Worm (Caenorhabditis elegans) whole organism, L4 larva: ENCODE data around the gene sqt-2.

Source experiments
- D1046.2 ChIP-seq: fragments of 200-800 bp; sonication (Bioruptor generic); IDR thresholded peaks from 2 replicates; pipeline ENCODE4 v1.3.6; 2022; ENCODE audit warnings: missing genetic modification characterization, missing compliant biosample characterization
- F10B5.3 ChIP-seq: sonication (generic microtip); optimal IDR thresholded peaks from 2 replicates; lab custom pipeline; 2016; ENCODE audit warnings: mild to moderate bottlenecking, missing genetic modification characterization, missing compliant biosample characterization
- F26F4.8 ChIP-seq: fragments of 200-800 bp; sonication (Bioruptor generic); conservative IDR thresholded peaks from 2 replicates; pipeline ENCODE4 v1.3.6; 2022; ENCODE audit warnings: missing genetic modification characterization, missing compliant biosample characterization
- T20F7.1 ChIP-seq: fragments of 200-800 bp; sonication (Bioruptor generic); optimal IDR thresholded peaks from 2 replicates; lab custom pipeline; 2018; ENCODE audit warnings: mild to moderate bottlenecking, missing genetic modification characterization, missing compliant biosample characterization
- T26A8.4 ChIP-seq: fragments of 200-800 bp; sonication (Bioruptor generic); IDR thresholded peaks from 2 replicates; pipeline ENCODE4 v1.3.6; 2022; ENCODE audit warnings: missing genetic modification characterization, missing compliant biosample characterization
- Y105C5A.15 ChIP-seq: fragments of 200-800 bp; sonication (Bioruptor generic); IDR thresholded peaks from 2 replicates; pipeline ENCODE4 v1.3.6; 2022; ENCODE audit warnings: missing genetic modification characterization, missing compliant biosample characterization
- Y5F2A.4 ChIP-seq: fragments of 200-800 bp; sonication (Bioruptor generic); optimal IDR thresholded peaks from 2 replicates; lab custom pipeline; 2018; ENCODE audit warnings: mild to moderate bottlenecking, missing genetic modification characterization, missing compliant biosample characterization
- ZK546.5 ChIP-seq, 2 experiments: sonication (generic microtip); optimal IDR thresholded peaks; 2 replicates each; lab custom pipeline; 2017; ENCODE audit warnings: missing biosample characterization in 2 of 2, missing genetic modification characterization in 2 of 2
- aha-1 ChIP-seq: fragments of 150-350 bp; peaks from one replicate; lab custom pipeline; 2014; ENCODE audit warnings: missing biosample characterization, missing genetic modification characterization
- aly-2 ChIP-seq: sonication (generic microtip); optimal IDR thresholded peaks from 2 replicates; lab custom pipeline; 2018; ENCODE audit warnings: missing biosample characterization, missing genetic modification characterization
- arid-1 ChIP-seq: fragments of 200-800 bp; sonication (Bioruptor generic); conservative IDR thresholded peaks from 2 replicates; pipeline ENCODE4 v1.3.6; 2022; ENCODE audit warnings: missing genetic modification reagents, missing genetic modification characterization, missing compliant biosample characterization
- ceh-20 ChIP-seq: fragments of 200-800 bp; sonication (Bioruptor generic); IDR thresholded peaks from 2 replicates; pipeline ENCODE4 v1.3.6; 2022; ENCODE audit warnings: missing genetic modification reagents, missing genetic modification characterization, missing compliant biosample characterization
- ceh-28 ChIP-seq: fragments of 150-350 bp; optimal IDR thresholded peaks from 2 replicates; lab custom pipeline; 2014; ENCODE audit warnings: missing biosample characterization, missing genetic modification reagents, missing genetic modification characterization
- ceh-32 ChIP-seq: sonication (generic microtip); optimal IDR thresholded peaks from 2 replicates; lab custom pipeline; 2016; ENCODE audit warnings: mild to moderate bottlenecking, missing genetic modification characterization, missing compliant biosample characterization; ENCODE audit not compliant: poor library complexity
- ces-1 ChIP-seq: fragments of 150-350 bp; sonication (generic microtip); optimal IDR thresholded peaks from 4 replicates; lab custom pipeline; 2014; ENCODE audit warnings: missing biosample characterization, missing genetic modification reagents, missing genetic modification characterization
- cey-2 ChIP-seq: sonication (generic microtip); optimal IDR thresholded peaks from 3 replicates; lab custom pipeline; 2017; ENCODE audit warnings: missing genetic modification characterization, mild to moderate bottlenecking, missing compliant biosample characterization, antibody characterized with exemption, borderline replicate concordance; ENCODE audit not compliant: insufficient read depth
- daf-12 ChIP-seq: fragments of 150-350 bp; optimal IDR thresholded peaks from 2 replicates; lab custom pipeline; 2014; ENCODE audit warnings: missing biosample characterization, missing genetic modification reagents, missing genetic modification characterization
- dmd-6 ChIP-seq: fragments of 200-800 bp; sonication (Bioruptor generic); IDR thresholded peaks from 2 replicates; pipeline ENCODE4 v1.3.6; 2022; ENCODE audit warnings: missing genetic modification reagents, missing genetic modification characterization, missing compliant biosample characterization
- hlh-30 ChIP-seq: sonication (generic microtip); optimal IDR thresholded peaks from 2 replicates; lab custom pipeline; 2017; ENCODE audit warnings: antibody characterized with exemption, mild to moderate bottlenecking, missing genetic modification characterization, missing compliant biosample characterization; ENCODE audit not compliant: insufficient read depth
- hmg-1.1 ChIP-seq: fragments of 200-800 bp; sonication (Bioruptor generic); IDR thresholded peaks from 2 replicates; pipeline ENCODE4 v1.3.6; 2022; ENCODE audit warnings: missing genetic modification reagents, missing genetic modification characterization, missing compliant biosample characterization
- jun-1 ChIP-seq: fragments of 150-350 bp; optimal IDR thresholded peaks from 2 replicates; lab custom pipeline; 2014; ENCODE audit warnings: missing biosample characterization, missing genetic modification reagents, missing genetic modification characterization
- lin-1 ChIP-seq: fragments of 200-800 bp; sonication (Bioruptor generic); IDR thresholded peaks from 2 replicates; pipeline ENCODE4 v1.3.6; 2022; ENCODE audit warnings: missing genetic modification reagents, missing genetic modification characterization, missing compliant biosample characterization
- lin-13 ChIP-seq: fragments of 150-350 bp; optimal IDR thresholded peaks from 2 replicates; lab custom pipeline; 2014; ENCODE audit warnings: missing biosample characterization, missing genetic modification reagents, missing genetic modification characterization
- lin-15B ChIP-seq: fragments of 150-350 bp; sonication (generic microtip); optimal IDR thresholded peaks from 3 replicates; lab custom pipeline; 2014; ENCODE audit warnings: missing biosample characterization, missing genetic modification characterization
- madf-5 ChIP-seq, 2 experiments: fragments of 200-800 bp; sonication (Bioruptor generic); IDR thresholded peaks; 2 replicates each; pipeline ENCODE4 v1.3.6; 2022; ENCODE audit warnings: missing compliant biosample characterization in 2 of 2, missing genetic modification characterization in 2 of 2
- madf-9 ChIP-seq: fragments of 200-800 bp; sonication (Bioruptor generic); conservative IDR thresholded peaks from 2 replicates; pipeline ENCODE4 v1.3.6; 2022; ENCODE audit warnings: missing genetic modification reagents, missing genetic modification characterization, missing compliant biosample characterization
- mes-2 ChIP-seq: sonication (generic microtip); optimal IDR thresholded peaks from 2 replicates; lab custom pipeline; 2016; ENCODE audit warnings: missing genotype, mild to moderate bottlenecking, missing genetic modification characterization, missing compliant biosample characterization; ENCODE audit not compliant: poor library complexity, severe bottlenecking
- mxl-3 ChIP-seq: fragments of 200-800 bp; sonication (Bioruptor generic); optimal IDR thresholded peaks from 2 replicates; lab custom pipeline; 2018; ENCODE audit warnings: mild to moderate bottlenecking, missing genetic modification characterization, missing compliant biosample characterization
- nhr-102 ChIP-seq: sonication (generic microtip); optimal IDR thresholded peaks from 2 replicates; lab custom pipeline; 2016; ENCODE audit warnings: mild to moderate bottlenecking, missing genetic modification characterization, moderate library complexity, missing compliant biosample characterization
- nhr-111 ChIP-seq: fragments of 200-800 bp; sonication (Bioruptor generic); optimal IDR thresholded peaks from 2 replicates; lab custom pipeline; 2018; ENCODE audit warnings: mild to moderate bottlenecking, missing genetic modification characterization, missing compliant biosample characterization
- nhr-237 ChIP-seq: sonication (generic microtip); optimal IDR thresholded peaks from 2 replicates; lab custom pipeline; 2017; ENCODE audit warnings: missing biosample characterization, missing genetic modification characterization
- nhr-25 ChIP-seq: sonication (generic microtip); optimal IDR thresholded peaks from 2 replicates; lab custom pipeline; 2017; ENCODE audit warnings: missing genetic modification characterization, mild to moderate bottlenecking, missing compliant biosample characterization, antibody characterized with exemption, moderate library complexity, borderline replicate concordance; ENCODE audit not compliant: insufficient read depth
- nhr-48 ChIP-seq: sonication (generic microtip); optimal IDR thresholded peaks from 2 replicates; lab custom pipeline; 2016; ENCODE audit warnings: mild to moderate bottlenecking, missing genetic modification characterization, missing compliant biosample characterization
- nhr-76 ChIP-seq: fragments of 150-350 bp; optimal IDR thresholded peaks from 2 replicates; lab custom pipeline; 2014; ENCODE audit warnings: missing biosample characterization, missing genetic modification characterization
- pha-4 ChIP-seq, 2 experiments: fragments of 150-350 bp in 1 of 2; fragments of 200-800 bp in 1 of 2; sonication (Bioruptor generic) in 1 of 2; IDR thresholded peaks in 1 of 2; optimal IDR thresholded peaks in 1 of 2; 2 replicates each; pipeline versions ENCODE4 v1.3.6 to Lab custom; 2014 to 2022; ENCODE audit warnings: missing genetic modification characterization in 2 of 2, missing genetic modification reagents in 2 of 2, missing biosample characterization in 1 of 2, missing compliant biosample characterization in 1 of 2
- rbr-2 ChIP-seq: sonication (generic microtip); optimal IDR thresholded peaks from 2 replicates; lab custom pipeline; 2016; ENCODE audit warnings: missing genotype, missing genetic modification characterization, missing compliant biosample characterization
- saeg-2 ChIP-seq: fragments of 200-800 bp; sonication (Bioruptor generic); IDR thresholded peaks from 2 replicates; pipeline ENCODE4 v1.3.6; 2022; ENCODE audit warnings: missing genetic modification reagents, missing genetic modification characterization, missing compliant biosample characterization
- sdz-12 ChIP-seq: fragments of 200-800 bp; sonication (Bioruptor generic); optimal IDR thresholded peaks from 2 replicates; lab custom pipeline; 2018; ENCODE audit warnings: mild to moderate bottlenecking, missing genetic modification characterization, missing compliant biosample characterization
- skn-1 ChIP-seq: fragments of 150-350 bp; optimal IDR thresholded peaks from 2 replicates; lab custom pipeline; 2014; ENCODE audit warnings: missing biosample characterization, missing genetic modification characterization
- snpc-1.2 ChIP-seq: fragments of 200-800 bp; sonication (Bioruptor generic); IDR thresholded peaks from 2 replicates; pipeline ENCODE4 v1.3.6; 2022; ENCODE audit warnings: missing genetic modification reagents, missing genetic modification characterization, missing compliant biosample characterization
- snpc-4 ChIP-seq: fragments of 150-350 bp; optimal IDR thresholded peaks from 2 replicates; lab custom pipeline; 2014; ENCODE audit warnings: missing biosample characterization, missing genetic modification characterization
- spr-3 ChIP-seq: fragments of 200-800 bp; sonication (Bioruptor generic); optimal IDR thresholded peaks from 2 replicates; lab custom pipeline; 2018; ENCODE audit warnings: mild to moderate bottlenecking, missing genetic modification characterization, missing compliant biosample characterization
- tag-97 ChIP-seq: fragments of 200-800 bp; sonication (Bioruptor generic); IDR thresholded peaks from 2 replicates; pipeline ENCODE4 v1.3.6; 2022; ENCODE audit warnings: missing genetic modification characterization, missing compliant biosample characterization
- unc-39 ChIP-seq: sonication (generic microtip); optimal IDR thresholded peaks from 2 replicates; lab custom pipeline; 2017; ENCODE audit warnings: missing biosample characterization, missing genetic modification characterization
- unc-62 ChIP-seq, 3 experiments: fragments of 150-350 bp in 1 of 3; sonication (generic microtip); optimal IDR thresholded peaks in 2 of 3; peaks in 1 of 3; 1 replicate in 1 of 3; 2 replicates in 2 of 3; lab custom pipeline; 2014 to 2017; ENCODE audit warnings: missing biosample characterization in 3 of 3, missing genetic modification characterization in 3 of 3, missing genetic modification reagents in 3 of 3, missing genotype in 1 of 3
- zfp-3 ChIP-seq: fragments of 200-800 bp; sonication (Bioruptor generic); conservative IDR thresholded peaks from 2 replicates; pipeline ENCODE4 v1.3.6; 2022; ENCODE audit warnings: missing genetic modification reagents, missing genetic modification characterization, missing compliant biosample characterization
- zip-2 ChIP-seq: fragments of 150-350 bp; optimal IDR thresholded peaks from 2 replicates; lab custom pipeline; 2014; ENCODE audit warnings: missing biosample characterization, missing genetic modification characterization
- ztf-11 ChIP-seq: fragments of 150-350 bp; optimal IDR thresholded peaks from 2 replicates; lab custom pipeline; 2014; ENCODE audit warnings: missing biosample characterization, missing genetic modification characterization
- ztf-7 ChIP-seq: fragments of 150-350 bp; optimal IDR thresholded peaks from 2 replicates; lab custom pipeline; 2014; ENCODE audit warnings: missing biosample characterization, missing genetic modification characterization

sqt-2 gene

ce11 chrII:24559-24998, 1.5 kb downstream of the sqt-2 start, which contains the start of gene enee-1 (continued):
- TF ChIP-seq aly-2 (tag; lab: Kevin White, UChicago) (no peak), madf-9 (GFP tag; lab: Robert Waterston, UW) (peak; percentile 31; the same call in 1 of the 2 replicates), snpc-1.2 (no peak), hlh-30 (tag; lab: Kevin White, UChicago) (peak; percentile 76), lin-1 (no peak), daf-12 (no peak), arid-1 (GFP tag; lab: Robert Waterston, UW) (peak; percentile 52), ces-1 (GFP tag; lab: Kevin White, UChicago) (no peak), ZK546.5 (tag; optimal IDR thresholded peaks at IDR 0.05; lab: Kevin White, UChicago) (no peak), ztf-11 (tag; lab: Kevin White, UChicago) (no peak), saeg-2 (GFP tag; lab: Robert Waterston, UW) (0 out of 2 replicates have a peak, but pooled peaks have one; percentile 51), ceh-20 (GFP tag; lab: Robert Waterston, UW) (no peak), lin-13 (GFP tag; lab: Kevin White, UChicago) (peak; percentile 61), spr-3 (GFP tag; lab: Kevin White, UChicago) (peak; percentile 69), ceh-32 (tag; lab: Kevin White, UChicago) (peak; percentile 23), T26A8.4 (peak; percentile 94), dmd-6 (GFP tag; lab: Robert Waterston, UW) (peak; percentile 64), zip-2 (tag; lab: Kevin White, UChicago) (peak; percentile 70), hmg-1.1 (GFP tag; lab: Robert Waterston, UW) (peak; percentile 75), T20F7.1 (peak; percentile 84), cey-2 (tag; lab: Kevin White, UChicago) (no peak), pha-4 (GFP tag; IDR thresholded peaks at IDR 0.05; lab: Robert Waterston, UW) (peak; percentile 26; the same call in 1 of the 2 replicates), pha-4 (tag; optimal IDR thresholded peaks at IDR 0.05; lab: Kevin White, UChicago) (peak; percentile 59), sdz-12 (no peak), nhr-111 (GFP tag; lab: Kevin White, UChicago) (no peak), skn-1 (no peak), mes-2 (tag; lab: Kevin White, UChicago) (peak; percentile 90), lin-15B (tag; lab: Kevin White, UChicago) (no peak), F26F4.8 (GFP tag; lab: Robert Waterston, UW) (no peak), nhr-48 (tag; lab: Kevin White, UChicago) (peak; percentile 36), madf-5 (GFP tag; IDR thresholded peaks at IDR 0.05; lab: Robert Waterston, UW) (no peak), nhr-102 (tag; lab: Kevin White, UChicago) (peak; percentile 81), rbr-2 (peak; percentile 72), D1046.2 (GFP tag; lab: Robert Waterston, UW) (no peak), unc-39 (no peak), nhr-237 (tag; lab: Kevin White, UChicago) (no peak), aha-1 (peak; percentile 95), ztf-7 (tag; lab: Kevin White, UChicago) (peak; percentile 65), snpc-4 (tag; lab: Kevin White, UChicago) (no peak), mxl-3 (GFP tag; lab: Kevin White, UChicago) (peak; percentile 29), F10B5.3 (tag; lab: Kevin White, UChicago) (peak; percentile 48), nhr-76 (tag; lab: Kevin White, UChicago) (no peak), unc-62 (GFP tag; optimal IDR thresholded peaks at IDR 0.05 in 1 of 2; lab: Kevin White, UChicago) (peak in 1 of 2 experiments; percentile 92), unc-62 (tag; optimal IDR thresholded peaks at IDR 0.05; lab: Kevin White, UChicago) (no peak), nhr-25 (tag; lab: Kevin White, UChicago) (peak; percentile 28), Y5F2A.4 (GFP tag; lab: Kevin White, UChicago) (peak; percentile 25), zfp-3 (GFP tag; lab: Robert Waterston, UW) (no peak), tag-97 (GFP tag; lab: Robert Waterston, UW) (no peak), Y105C5A.15 (GFP tag; lab: Robert Waterston, UW) (no peak), ceh-28 (tag; lab: Kevin White, UChicago) (peak; percentile 3), jun-1 (peak; percentile 74)
